Fruit fly (Drosophila melanogaster) whole organism, embryonic: ENCODE measurements around the gene CG3198.

Experiments
- CG12942 ChIP-seq: fragments of 200-800 bp; sonication (Bioruptor generic); optimal IDR thresholded peaks from 3 replicates; lab custom pipeline; 2016; ENCODE audit warnings: missing biosample characterization, missing genetic modification characterization
- CG13123 ChIP-seq: fragments of 200-800 bp; sonication (Bioruptor generic); optimal IDR thresholded peaks from 2 replicates; lab custom pipeline; 2016; ENCODE audit warnings: missing biosample characterization, missing genetic modification characterization
- CG13296 ChIP-seq: fragments of 200-800 bp; sonication (Bioruptor generic); optimal IDR thresholded peaks from 3 replicates; lab custom pipeline; 2018; ENCODE audit warnings: missing biosample characterization, mild to moderate bottlenecking, missing genetic modification characterization
- CG15073 ChIP-seq: fragments of 200-800 bp; sonication (Bioruptor generic); optimal IDR thresholded peaks from 2 replicates; lab custom pipeline; 2016; ENCODE audit warnings: missing biosample characterization, missing genetic modification characterization
- CG15479 ChIP-seq: fragments of 200-800 bp; sonication (Bioruptor generic); optimal IDR thresholded peaks from 3 replicates; lab custom pipeline; 2019; ENCODE audit warnings: missing biosample characterization, mild to moderate bottlenecking, missing genetic modification characterization, moderate library complexity
- CG15696 ChIP-seq: fragments of 200-800 bp; sonication (Bioruptor generic); optimal IDR thresholded peaks from 2 replicates; lab custom pipeline; 2019; ENCODE audit warnings: missing biosample characterization, mild to moderate bottlenecking, missing genetic modification characterization, moderate library complexity
- CG16815 ChIP-seq: fragments of 200-800 bp; sonication (Bioruptor generic); optimal IDR thresholded peaks from 3 replicates; lab custom pipeline; 2017; ENCODE audit warnings: missing biosample characterization, mild to moderate bottlenecking, missing genetic modification characterization
- CG17912 ChIP-seq: fragments of 200-800 bp; sonication (Bioruptor generic); optimal IDR thresholded peaks from 2 replicates; lab custom pipeline; 2018; ENCODE audit warnings: missing biosample characterization, mild to moderate bottlenecking, missing genetic modification characterization
- CG30431 ChIP-seq: fragments of 200-800 bp; sonication (Bioruptor generic); optimal IDR thresholded peaks from 2 replicates; lab custom pipeline; 2017; ENCODE audit warnings: missing biosample characterization, missing genetic modification characterization
- CG4854 ChIP-seq: fragments of 200-800 bp; sonication (Bioruptor generic); optimal IDR thresholded peaks from 2 replicates; lab custom pipeline; 2016; ENCODE audit warnings: missing biosample characterization, missing genetic modification characterization, inconsistent platforms
- CG5245 ChIP-seq: fragments of 200-800 bp; sonication (Bioruptor generic); optimal IDR thresholded peaks from 3 replicates; lab custom pipeline; 2016; ENCODE audit warnings: missing biosample characterization, missing genetic modification characterization
- CG6683 ChIP-seq: fragments of 200-800 bp; sonication (Bioruptor generic); optimal IDR thresholded peaks from 2 replicates; lab custom pipeline; 2017; ENCODE audit warnings: missing biosample characterization, mild to moderate bottlenecking, missing genetic modification characterization, missing genetic modification reagents
- CG6854 ChIP-seq: fragments of 200-800 bp; sonication (Bioruptor generic); optimal IDR thresholded peaks from 3 replicates; lab custom pipeline; 2017; ENCODE audit warnings: missing biosample characterization, mild to moderate bottlenecking, missing genetic modification characterization
- CG7372 ChIP-seq: fragments of 200-800 bp; sonication (Bioruptor generic); IDR thresholded peaks from 2 replicates; pipeline ENCODE4 v1.3.6; 2022; ENCODE audit warnings: missing biosample characterization, missing genetic modification characterization
- CG7928 ChIP-seq: fragments of 200-800 bp; sonication (Bioruptor generic); optimal IDR thresholded peaks from 2 replicates; lab custom pipeline; 2017; ENCODE audit warnings: missing biosample characterization, mild to moderate bottlenecking, missing genetic modification characterization
- CG7963 ChIP-seq: fragments of 200-800 bp; sonication (Bioruptor generic); IDR thresholded peaks from 3 replicates; pipeline ENCODE4 v1.3.6; 2022; ENCODE audit warnings: missing biosample characterization, missing genetic modification characterization; ENCODE audit not compliant: partially characterized antibody
- CG7987 ChIP-seq: fragments of 200-800 bp; sonication (Bioruptor generic); optimal IDR thresholded peaks from 2 replicates; lab custom pipeline; 2018; ENCODE audit warnings: missing biosample characterization, mild to moderate bottlenecking, missing genetic modification characterization, moderate library complexity
- CTCF ChIP-seq: fragments of 200-800 bp; sonication (Bioruptor generic); optimal IDR thresholded peaks from 2 replicates; lab custom pipeline; 2017; ENCODE audit warnings: missing biosample characterization, mild to moderate bottlenecking, missing genetic modification characterization, moderate library complexity
- CrebB ChIP-seq: fragments of 200-800 bp; sonication (Bioruptor generic); optimal IDR thresholded peaks from 3 replicates; lab custom pipeline; 2018; ENCODE audit warnings: missing biosample characterization, mild to moderate bottlenecking, missing genetic modification characterization
- D19A ChIP-seq: fragments of 200-800 bp; optimal IDR thresholded peaks from 3 replicates; lab custom pipeline; 2019; ENCODE audit warnings: missing biosample characterization, mild to moderate bottlenecking, missing genetic modification characterization, moderate library complexity
- Doc2 ChIP-seq: fragments of 200-800 bp; sonication (Bioruptor generic); IDR thresholded peaks from 2 replicates; pipeline ENCODE4 v1.3.6; 2022; ENCODE audit warnings: missing biosample characterization, missing genetic modification characterization
- E2f1 ChIP-seq: fragments of 200-800 bp; sonication (Bioruptor generic); IDR thresholded peaks from 2 replicates; pipeline ENCODE4 v1.3.6; 2022; ENCODE audit warnings: missing biosample characterization, missing genetic modification characterization
- E2f2 ChIP-seq: fragments of 200-800 bp; sonication (Bioruptor generic); IDR thresholded peaks from 2 replicates; pipeline ENCODE4 v1.3.6; 2022; ENCODE audit warnings: missing biosample characterization, missing genetic modification characterization
- Ets97D ChIP-seq: fragments of 200-800 bp; sonication (Bioruptor generic); optimal IDR thresholded peaks from 3 replicates; lab custom pipeline; 2016; ENCODE audit warnings: missing biosample characterization, missing genetic modification characterization
- HHEX ChIP-seq: fragments of 200-800 bp; sonication (Bioruptor generic); optimal IDR thresholded peaks from 3 replicates; lab custom pipeline; 2017; ENCODE audit warnings: missing biosample characterization, mild to moderate bottlenecking, missing genetic modification characterization, missing genetic modification reagents
- Hand ChIP-seq: fragments of 200-800 bp; sonication (Bioruptor generic); optimal IDR thresholded peaks from 2 replicates; lab custom pipeline; 2017; ENCODE audit warnings: mild to moderate bottlenecking, missing biosample characterization, missing genetic modification reagents, missing genetic modification characterization
- Hr51 ChIP-seq, 2 experiments: fragments of 200-800 bp; sonication (Bioruptor generic); optimal IDR thresholded peaks; 2 replicates in 1 of 2; 3 replicates in 1 of 2; lab custom pipeline; 2016 to 2018; ENCODE audit warnings: missing biosample characterization in 2 of 2, missing genetic modification characterization in 2 of 2, mild to moderate bottlenecking in 1 of 2, moderate library complexity in 1 of 2
- MBD-R2 ChIP-seq: fragments of 200-800 bp; sonication (Bioruptor generic); IDR thresholded peaks from 2 replicates; pipeline ENCODE4 v1.3.6; 2022; ENCODE audit warnings: missing biosample characterization, missing genetic modification characterization
- NFAT ChIP-seq: fragments of 200-800 bp; sonication (Bioruptor generic); IDR thresholded peaks from 2 replicates; pipeline ENCODE4 v1.3.6; 2022; ENCODE audit warnings: missing biosample characterization, missing genetic modification characterization
- Nf-YA ChIP-seq: fragments of 200-800 bp; sonication (Bioruptor generic); IDR thresholded peaks from 2 replicates; pipeline ENCODE4 v1.3.6; 2022; ENCODE audit warnings: missing biosample characterization, missing genetic modification characterization
- Trl ChIP-seq, 3 experiments: fragments of >200 bp in 2 of 3; fragments of 200-800 bp in 1 of 3; sonication (Bioruptor generic) in 1 of 3; optimal IDR thresholded peaks; 2 replicates in 1 of 3; 3 replicates in 2 of 3; lab custom pipeline; 2016 to 2017; ENCODE audit warnings: missing biosample characterization in 1 of 3, missing genetic modification characterization in 1 of 3
- bab2 ChIP-seq: fragments of 200-800 bp; sonication (Bioruptor generic); optimal IDR thresholded peaks from 2 replicates; lab custom pipeline; 2016; ENCODE audit warnings: missing biosample characterization, missing genetic modification characterization
- cad ChIP-seq: fragments of >200 bp; optimal IDR thresholded peaks from 2 replicates; lab custom pipeline; 2017; ENCODE audit warnings: missing biosample characterization, missing genetic modification characterization
- corto ChIP-seq: fragments of 200-800 bp; sonication (Bioruptor generic); optimal IDR thresholded peaks from 2 replicates; lab custom pipeline; 2016; ENCODE audit warnings: missing biosample characterization, mild to moderate bottlenecking, missing genetic modification characterization, moderate library complexity
- croc ChIP-seq: fragments of 200-800 bp; sonication (Bioruptor generic); conservative IDR thresholded peaks from 3 replicates; pipeline ENCODE4 v1.3.6; 2022; ENCODE audit warnings: missing biosample characterization, missing genetic modification characterization
- crol ChIP-seq: fragments of 200-800 bp; sonication (Bioruptor generic); IDR thresholded peaks from 2 replicates; pipeline ENCODE4 v1.3.6; 2022; ENCODE audit warnings: missing biosample characterization, missing genetic modification characterization
- crp ChIP-seq, 2 experiments: fragments of 200-800 bp; sonication (Bioruptor generic); optimal IDR thresholded peaks; 2 replicates in 1 of 2; 3 replicates in 1 of 2; lab custom pipeline; 2017; ENCODE audit warnings: missing biosample characterization in 2 of 2, missing genetic modification characterization in 2 of 2, mild to moderate bottlenecking in 1 of 2, moderate library complexity in 1 of 2
- fd102C ChIP-seq: fragments of 200-800 bp; sonication (Bioruptor generic); optimal IDR thresholded peaks from 2 replicates; lab custom pipeline; 2018; ENCODE audit warnings: missing biosample characterization, mild to moderate bottlenecking, missing genetic modification characterization, moderate library complexity
- fd64A ChIP-seq: fragments of 200-800 bp; sonication (Bioruptor generic); optimal IDR thresholded peaks from 3 replicates; lab custom pipeline; 2018; ENCODE audit warnings: missing biosample characterization, mild to moderate bottlenecking, missing genetic modification characterization
- gem ChIP-seq: fragments of 200-800 bp; sonication (Bioruptor generic); optimal IDR thresholded peaks from 2 replicates; lab custom pipeline; 2019; ENCODE audit warnings: missing biosample characterization, mild to moderate bottlenecking, missing genetic modification characterization, moderate library complexity
- gt ChIP-seq: fragments of 200-800 bp; sonication (Bioruptor generic); IDR thresholded peaks from 2 replicates; pipeline ENCODE4 v1.3.6; 2022; ENCODE audit warnings: missing biosample characterization, missing genetic modification characterization
- ham ChIP-seq: fragments of 200-800 bp; sonication (Bioruptor generic); IDR thresholded peaks from 2 replicates; pipeline ENCODE4 v1.3.6; 2022; ENCODE audit warnings: missing biosample characterization, missing genetic modification characterization
- lilli ChIP-seq: fragments of 200-800 bp; sonication (Bioruptor generic); optimal IDR thresholded peaks from 3 replicates; lab custom pipeline; 2016; ENCODE audit warnings: missing biosample characterization, missing genetic modification characterization
- maf-S ChIP-seq: fragments of 200-800 bp; sonication (Bioruptor generic); optimal IDR thresholded peaks from 2 replicates; lab custom pipeline; 2016; ENCODE audit warnings: missing biosample characterization, missing genetic modification characterization
- prd ChIP-seq, 3 experiments: fragments of >200 bp in 2 of 3; fragments of 200-800 bp in 1 of 3; sonication (Bioruptor generic) in 1 of 3; optimal IDR thresholded peaks in 2 of 3; IDR thresholded peaks in 1 of 3; 2 replicates in 2 of 3; 3 replicates in 1 of 3; pipeline versions ENCODE4 v1.3.6 to Lab custom; 2017 to 2022; ENCODE audit warnings: missing biosample characterization in 1 of 3, missing genetic modification characterization in 1 of 3
- rib ChIP-seq: fragments of 200-800 bp; sonication (Bioruptor generic); IDR thresholded peaks from 2 replicates; pipeline ENCODE4 v1.3.6; 2022; ENCODE audit warnings: missing biosample characterization, missing genetic modification characterization
- sna ChIP-seq: fragments of 200-800 bp; sonication (Bioruptor generic); IDR thresholded peaks from 2 replicates; pipeline ENCODE4 v1.3.6; 2022; ENCODE audit warnings: missing biosample characterization, missing genetic modification characterization; ENCODE audit not compliant: partially characterized antibody
- sr ChIP-seq: fragments of 200-800 bp; sonication (Bioruptor generic); IDR thresholded peaks from 3 replicates; pipeline ENCODE4 v1.3.6; 2022; ENCODE audit warnings: missing biosample characterization, missing genetic modification characterization
- tna ChIP-seq: fragments of 200-800 bp; sonication (Bioruptor generic); IDR thresholded peaks from 2 replicates; pipeline ENCODE4 v1.3.6; 2022; ENCODE audit warnings: missing biosample characterization, missing genetic modification characterization; ENCODE audit not compliant: partially characterized antibody
- toy ChIP-seq: fragments of 200-800 bp; sonication (Bioruptor generic); IDR thresholded peaks from 2 replicates; pipeline ENCODE4 v1.3.6; 2022; ENCODE audit warnings: missing biosample characterization, missing genetic modification characterization
- zen2 ChIP-seq: fragments of 200-800 bp; sonication (Bioruptor generic); IDR thresholded peaks from 3 replicates; pipeline ENCODE4 v1.3.6; 2022; ENCODE audit warnings: missing biosample characterization, missing genetic modification characterization; ENCODE audit not compliant: partially characterized antibody

CG3198 gene

DNA sequence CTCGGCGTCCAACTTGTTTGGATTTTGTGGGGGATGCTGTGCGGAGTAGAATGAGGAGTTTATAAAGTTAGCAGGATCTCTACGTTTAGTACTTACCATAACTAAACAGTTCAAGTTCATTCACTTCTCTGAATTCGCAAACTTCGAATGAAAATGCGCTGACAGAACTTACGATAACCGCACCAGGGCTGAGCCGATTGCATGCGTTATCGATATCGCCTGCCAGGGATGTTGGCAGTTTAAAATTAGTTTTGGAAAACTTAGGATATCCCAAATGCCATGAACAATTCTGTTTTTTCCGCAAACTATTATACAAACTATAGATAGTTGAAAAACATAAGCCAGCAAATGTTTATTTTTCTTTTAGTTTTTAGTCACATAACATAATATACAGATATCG is 13.5 kb upstream of the CG3198 start, which contains the start of gene CG44303:
Gene CG44303 (minus strand): TSS at position 154 of the 400 bp plus-strand sequence.
- TF ChIP-seq Hand (GFP tag; lab: Kevin White, UChicago): no peak
- TF ChIP-seq crol (GFP tag; lab: Robert Waterston, UW): no peak
- no peak for TF ChIP-seq CG15073 (GFP tag; lab: Kevin White, UChicago)
- peak; percentile 67; the same call in 2 of the 3 replicates for TF ChIP-seq zen2
- no peak for TF ChIP-seq fd102C (GFP tag; lab: Kevin White, UChicago)
- TF ChIP-seq rib (GFP tag; lab: Robert Waterston, UW): no peak
- no peak for TF ChIP-seq gt (GFP tag; lab: Robert Waterston, UW)
- no peak for TF ChIP-seq CG12942
- no peak for TF ChIP-seq CrebB
- no peak for TF ChIP-seq CG17912 (GFP tag; lab: Kevin White, UChicago)
- TF ChIP-seq tna (GFP tag; lab: Robert Waterston, UW): peak; percentile 66
- peak; percentile 83 for TF ChIP-seq CG7928
- TF ChIP-seq D19A: no peak
- TF ChIP-seq CG7987 (GFP tag; lab: Kevin White, UChicago): no peak
- TF ChIP-seq NFAT (GFP tag; lab: Robert Waterston, UW): no peak
- TF ChIP-seq Doc2: no peak
- no peak for TF ChIP-seq sr (GFP tag; lab: Robert Waterston, UW)
- no peak for TF ChIP-seq CG15696 (tag; lab: Kevin White, UChicago)
- TF ChIP-seq corto (GFP tag; lab: Kevin White, UChicago): no peak
- TF ChIP-seq gem (tag; lab: Kevin White, UChicago): no peak
- TF ChIP-seq Trl (optimal IDR thresholded peaks at IDR 0.05; lab: Kevin White, UChicago): no peak
- no peak for TF ChIP-seq Trl (GFP tag; optimal IDR thresholded peaks at IDR 0.05; lab: Kevin White, UChicago)
- TF ChIP-seq lilli (GFP tag; lab: Kevin White, UChicago): no peak
- no peak for TF ChIP-seq ham
- no peak for TF ChIP-seq crp (GFP tag; optimal IDR thresholded peaks at IDR 0.05; lab: Kevin White, UChicago)
- no peak for TF ChIP-seq CG30431
- no peak for TF ChIP-seq Nf-YA (GFP tag; lab: Robert Waterston, UW)
- no peak for TF ChIP-seq croc (GFP tag; lab: Robert Waterston, UW)
- TF ChIP-seq Hr51 (GFP tag; optimal IDR thresholded peaks at IDR 0.05; lab: Kevin White, UChicago): no peak
- no peak for TF ChIP-seq fd64A
- peak; percentile 35; the same call in 1 of the 2 replicates for TF ChIP-seq MBD-R2
- no peak for TF ChIP-seq Ets97D
- TF ChIP-seq prd (optimal IDR thresholded peaks at IDR 0.05; lab: Kevin White, UChicago): no peak
- no peak for TF ChIP-seq prd (GFP tag; IDR thresholded peaks at IDR 0.05; lab: Robert Waterston, UW)
- no peak for TF ChIP-seq HHEX
- TF ChIP-seq CG16815 (GFP tag; lab: Kevin White, UChicago): no peak
- no peak for TF ChIP-seq cad
- no peak for TF ChIP-seq CG13296
- no peak for TF ChIP-seq CG15479 (GFP tag; lab: Kevin White, UChicago)
- no peak for TF ChIP-seq CTCF (GFP tag; lab: Kevin White, UChicago)
- TF ChIP-seq CG5245 (GFP tag; lab: Kevin White, UChicago): no peak
- 0 out of 2 replicates have a peak, but pooled peaks have one; percentile 22 for TF ChIP-seq sna (GFP tag; lab: Robert Waterston, UW)
- no peak for TF ChIP-seq CG13123
- TF ChIP-seq bab2 (GFP tag; lab: Kevin White, UChicago): no peak
- TF ChIP-seq E2f1 (GFP tag; lab: Robert Waterston, UW): no peak
- no peak for TF ChIP-seq maf-S (GFP tag; lab: Kevin White, UChicago)
- no peak for TF ChIP-seq CG6854 (GFP tag; lab: Kevin White, UChicago)
- peak; percentile 79 for TF ChIP-seq E2f2 (GFP tag; lab: Robert Waterston, UW)
- TF ChIP-seq toy: no peak
- no peak for TF ChIP-seq CG7372
- peak; percentile 59; the same call in 2 of the 3 replicates for TF ChIP-seq CG7963 (GFP tag; lab: Robert Waterston, UW)
- TF ChIP-seq CG4854 (GFP tag; lab: Kevin White, UChicago): no peak
- TF ChIP-seq CG6683: no peak
